Fruit fly (Drosophila melanogaster) whole organism, embryonic: ENCODE results near the gene sra.

Experiments used
- Antp ChIP-seq: fragments of 200-800 bp; sonication (Bioruptor generic); optimal IDR thresholded peaks from 3 replicates; lab custom pipeline; 2016; ENCODE audit warnings: missing biosample characterization, missing genetic modification characterization
- Asciz ChIP-seq: fragments of 200-800 bp; sonication (Bioruptor generic); optimal IDR thresholded peaks from 2 replicates; lab custom pipeline; 2017; ENCODE audit warnings: missing biosample characterization, mild to moderate bottlenecking, missing genetic modification characterization, missing genetic modification reagents
- CG1024 ChIP-seq: fragments of 200-800 bp; sonication (Bioruptor generic); IDR thresholded peaks from 2 replicates; pipeline ENCODE4 v1.3.6; 2022; ENCODE audit warnings: missing biosample characterization, missing genetic modification characterization
- CG10366 ChIP-seq: fragments of 200-800 bp; sonication (Bioruptor generic); IDR thresholded peaks from 2 replicates; pipeline ENCODE4 v1.3.6; 2022; ENCODE audit warnings: missing biosample characterization, missing genetic modification characterization
- CG10654 ChIP-seq: fragments of 200-800 bp; sonication (Bioruptor generic); optimal IDR thresholded peaks from 2 replicates; lab custom pipeline; 2016; ENCODE audit warnings: missing biosample characterization, missing genetic modification characterization
- CG12071 ChIP-seq: fragments of 200-800 bp; sonication (Bioruptor generic); optimal IDR thresholded peaks from 3 replicates; lab custom pipeline; 2018; ENCODE audit warnings: missing biosample characterization, mild to moderate bottlenecking, missing genetic modification characterization
- CG12155 ChIP-seq: fragments of 200-800 bp; sonication (Bioruptor generic); optimal IDR thresholded peaks from 3 replicates; lab custom pipeline; 2016; ENCODE audit warnings: missing biosample characterization, missing genetic modification characterization
- CG14710 ChIP-seq: fragments of 200-800 bp; sonication (Bioruptor generic); optimal IDR thresholded peaks from 3 replicates; lab custom pipeline; 2019; ENCODE audit warnings: missing biosample characterization, mild to moderate bottlenecking, missing genetic modification characterization, moderate library complexity
- CG14860 ChIP-seq: fragments of 200-800 bp; sonication (Bioruptor generic); IDR thresholded peaks from 3 replicates; pipeline ENCODE4 v1.3.6; 2022; ENCODE audit warnings: missing biosample characterization, missing genetic modification characterization; ENCODE audit not compliant: partially characterized antibody
- CG15011 ChIP-seq: fragments of 200-800 bp; sonication (Bioruptor generic); optimal IDR thresholded peaks from 3 replicates; lab custom pipeline; 2018; ENCODE audit warnings: missing biosample characterization, mild to moderate bottlenecking, missing genetic modification characterization
- CG31388 ChIP-seq: fragments of 200-800 bp; sonication (Bioruptor generic); optimal IDR thresholded peaks from 2 replicates; lab custom pipeline; 2016; ENCODE audit warnings: missing biosample characterization, missing genetic modification characterization
- CG8478 ChIP-seq: fragments of >200 bp; optimal IDR thresholded peaks from 2 replicates; lab custom pipeline; 2018
- CG9215 ChIP-seq: fragments of 200-800 bp; sonication (Bioruptor generic); IDR thresholded peaks from 2 replicates; pipeline ENCODE4 v1.3.6; 2022; ENCODE audit warnings: missing biosample characterization, missing genetic modification characterization
- CG9817 ChIP-seq: fragments of 200-800 bp; sonication (Bioruptor generic); optimal IDR thresholded peaks from 2 replicates; lab custom pipeline; 2018; ENCODE audit warnings: missing biosample characterization, mild to moderate bottlenecking, missing genetic modification characterization, moderate library complexity
- CG9876 ChIP-seq: fragments of 200-800 bp; sonication (Bioruptor generic); optimal IDR thresholded peaks from 2 replicates; lab custom pipeline; 2016; ENCODE audit warnings: missing biosample characterization, missing genetic modification characterization
- D ChIP-seq, 2 experiments: fragments of 200-800 bp in 1 of 2; fragments of >200 bp in 1 of 2; sonication (Bioruptor generic) in 1 of 2; optimal IDR thresholded peaks; 2 replicates in 1 of 2; 3 replicates in 1 of 2; lab custom pipeline; 2017; ENCODE audit warnings: mild to moderate bottlenecking in 1 of 2, missing biosample characterization in 1 of 2, missing genetic modification characterization in 1 of 2, missing genetic modification reagents in 1 of 2
- Dek ChIP-seq: fragments of 200-800 bp; sonication (Bioruptor generic); optimal IDR thresholded peaks from 3 replicates; lab custom pipeline; 2019; ENCODE audit warnings: missing biosample characterization, mild to moderate bottlenecking, missing genetic modification characterization, moderate library complexity
- HLH3B ChIP-seq: fragments of 200-800 bp; sonication (Bioruptor generic); IDR thresholded peaks from 2 replicates; pipeline ENCODE4 v1.3.6; 2022; ENCODE audit warnings: missing biosample characterization, missing genetic modification characterization
- HLH54F ChIP-seq: fragments of 200-800 bp; sonication (Bioruptor generic); optimal IDR thresholded peaks from 3 replicates; lab custom pipeline; 2016; ENCODE audit warnings: missing biosample characterization, missing genetic modification characterization
- HmgD ChIP-seq: fragments of 200-800 bp; sonication (Bioruptor generic); optimal IDR thresholded peaks from 3 replicates; lab custom pipeline; 2016; ENCODE audit warnings: missing biosample characterization, missing genetic modification characterization
- Hmr ChIP-seq: fragments of 200-800 bp; sonication (Bioruptor generic); optimal IDR thresholded peaks from 3 replicates; lab custom pipeline; 2017; ENCODE audit warnings: mild to moderate bottlenecking, missing biosample characterization, missing genetic modification reagents, missing genetic modification characterization
- Hr78 ChIP-seq, 2 experiments: fragments of 200-800 bp in 1 of 2; fragments of >200 bp in 1 of 2; sonication (Bioruptor generic) in 1 of 2; optimal IDR thresholded peaks; 2 replicates each; lab custom pipeline; 2017 to 2019; ENCODE audit warnings: missing biosample characterization in 2 of 2, missing genetic modification characterization in 2 of 2, mild to moderate bottlenecking in 1 of 2, moderate library complexity in 1 of 2
- Hsf ChIP-seq: fragments of 200-800 bp; sonication (Bioruptor generic); optimal IDR thresholded peaks from 3 replicates; lab custom pipeline; 2016; ENCODE audit warnings: missing biosample characterization, missing genetic modification characterization
- MBD-R2 ChIP-seq: fragments of 200-800 bp; sonication (Bioruptor generic); IDR thresholded peaks from 2 replicates; pipeline ENCODE4 v1.3.6; 2022; ENCODE audit warnings: missing biosample characterization, missing genetic modification characterization
- Meics ChIP-seq: fragments of 200-800 bp; sonication (Bioruptor generic); optimal IDR thresholded peaks from 2 replicates; lab custom pipeline; 2017; ENCODE audit warnings: missing biosample characterization, mild to moderate bottlenecking, missing genetic modification characterization
- Nf-YA ChIP-seq: fragments of 200-800 bp; sonication (Bioruptor generic); IDR thresholded peaks from 2 replicates; pipeline ENCODE4 v1.3.6; 2022; ENCODE audit warnings: missing biosample characterization, missing genetic modification characterization
- Nf-YB ChIP-seq: fragments of 200-800 bp; sonication (Bioruptor generic); optimal IDR thresholded peaks from 3 replicates; lab custom pipeline; 2019; ENCODE audit warnings: missing biosample characterization, mild to moderate bottlenecking, missing genetic modification characterization, moderate library complexity
- Ptx1 ChIP-seq: fragments of 200-800 bp; sonication (Bioruptor generic); IDR thresholded peaks from 2 replicates; pipeline ENCODE4 v1.3.6; 2022; ENCODE audit warnings: missing biosample characterization, missing genetic modification characterization
- Xrp1 ChIP-seq: fragments of 200-800 bp; sonication (Bioruptor generic); IDR thresholded peaks from 2 replicates; pipeline ENCODE4 v1.3.6; 2022; ENCODE audit warnings: missing biosample characterization, missing genetic modification characterization
- ab ChIP-seq: fragments of 200-800 bp; sonication (Bioruptor generic); optimal IDR thresholded peaks from 2 replicates; lab custom pipeline; 2016; ENCODE audit warnings: missing biosample characterization, missing genetic modification characterization
- bcd ChIP-seq: fragments of 200-800 bp; sonication (Bioruptor generic); optimal IDR thresholded peaks from 2 replicates; lab custom pipeline; 2017; ENCODE audit warnings: missing biosample characterization, mild to moderate bottlenecking, missing genetic modification characterization
- chm ChIP-seq: fragments of 200-800 bp; sonication (Bioruptor generic); IDR thresholded peaks from 2 replicates; pipeline ENCODE4 v1.3.6; 2022; ENCODE audit warnings: missing biosample characterization, missing genetic modification characterization
- danr ChIP-seq: fragments of 200-800 bp; sonication (Bioruptor generic); IDR thresholded peaks from 2 replicates; pipeline ENCODE4 v1.3.6; 2022; ENCODE audit warnings: missing biosample characterization, missing genetic modification characterization
- dati ChIP-seq: fragments of 200-800 bp; sonication (Bioruptor generic); IDR thresholded peaks from 2 replicates; pipeline ENCODE4 v1.3.6; 2022; ENCODE audit warnings: missing biosample characterization, missing genetic modification characterization
- en ChIP-seq: fragments of 200-800 bp; sonication (Bioruptor generic); optimal IDR thresholded peaks from 2 replicates; lab custom pipeline; 2016; ENCODE audit warnings: missing biosample characterization, missing genetic modification characterization
- eve ChIP-seq, 2 experiments: fragments of >200 bp; optimal IDR thresholded peaks; 2 replicates each; lab custom pipeline; 2017; ENCODE audit warnings: missing biosample characterization in 2 of 2, missing genetic modification characterization in 2 of 2
- fd102C ChIP-seq: fragments of 200-800 bp; sonication (Bioruptor generic); optimal IDR thresholded peaks from 2 replicates; lab custom pipeline; 2018; ENCODE audit warnings: missing biosample characterization, mild to moderate bottlenecking, missing genetic modification characterization, moderate library complexity
- gcm ChIP-seq: fragments of 200-800 bp; sonication (Bioruptor generic); optimal IDR thresholded peaks from 2 replicates; lab custom pipeline; 2019; ENCODE audit warnings: missing biosample characterization, mild to moderate bottlenecking, missing genetic modification characterization, moderate library complexity
- insv ChIP-seq, 2 experiments: fragments of 200-800 bp; sonication (Bioruptor generic); optimal IDR thresholded peaks; 3 replicates each; lab custom pipeline; 2016 to 2018; ENCODE audit warnings: missing biosample characterization in 2 of 2, missing genetic modification characterization in 2 of 2
- inv ChIP-seq: fragments of 200-800 bp; sonication (Bioruptor generic); IDR thresholded peaks from 2 replicates; pipeline ENCODE4 v1.3.6; 2022; ENCODE audit warnings: missing biosample characterization, missing genetic modification characterization; ENCODE audit not compliant: partially characterized antibody
- jing ChIP-seq: fragments of 200-800 bp; sonication (Bioruptor generic); optimal IDR thresholded peaks from 2 replicates; lab custom pipeline; 2018; ENCODE audit warnings: missing biosample characterization, mild to moderate bottlenecking, missing genetic modification characterization
- klu ChIP-seq: fragments of 200-800 bp; sonication (Bioruptor generic); IDR thresholded peaks from 2 replicates; pipeline ENCODE4 v1.3.6; 2022; ENCODE audit warnings: missing biosample characterization, missing genetic modification characterization
- maf-S ChIP-seq: fragments of 200-800 bp; sonication (Bioruptor generic); optimal IDR thresholded peaks from 2 replicates; lab custom pipeline; 2016; ENCODE audit warnings: missing biosample characterization, missing genetic modification characterization
- nom ChIP-seq: fragments of 200-800 bp; sonication (Bioruptor generic); optimal IDR thresholded peaks from 2 replicates; lab custom pipeline; 2017; ENCODE audit warnings: missing biosample characterization, missing genetic modification characterization, mild to moderate bottlenecking, moderate library complexity, missing genetic modification reagents
- pum ChIP-seq: fragments of 200-800 bp; sonication (Bioruptor generic); optimal IDR thresholded peaks from 2 replicates; lab custom pipeline; 2016; ENCODE audit warnings: missing biosample characterization, missing genetic modification characterization
- tap ChIP-seq: fragments of 200-800 bp; optimal IDR thresholded peaks from 3 replicates; lab custom pipeline; 2019; ENCODE audit warnings: missing biosample characterization, mild to moderate bottlenecking, missing genetic modification characterization, moderate library complexity
- tin ChIP-seq: fragments of 200-800 bp; sonication (Bioruptor generic); optimal IDR thresholded peaks from 3 replicates; lab custom pipeline; 2016; ENCODE audit warnings: missing biosample characterization, missing genetic modification characterization
- tup ChIP-seq: fragments of 200-800 bp; sonication (Bioruptor generic); optimal IDR thresholded peaks from 2 replicates; lab custom pipeline; 2016; ENCODE audit warnings: missing biosample characterization, mild to moderate bottlenecking, missing genetic modification characterization, moderate library complexity
- vfl ChIP-seq: fragments of 200-800 bp; sonication (Bioruptor generic); optimal IDR thresholded peaks from 2 replicates; lab custom pipeline; 2016; ENCODE audit warnings: missing biosample characterization, missing genetic modification characterization
- zf30C ChIP-seq: fragments of 200-800 bp; sonication (Bioruptor generic); optimal IDR thresholded peaks from 3 replicates; lab custom pipeline; 2018; ENCODE audit warnings: missing biosample characterization, mild to moderate bottlenecking, missing genetic modification characterization

sra gene

dm6 chr3R:16241102-16241779 is 54.4 kb downstream of the sra start (continued):
- no peak for TF ChIP-seq vfl (GFP tag; lab: Kevin White, UChicago)
- TF ChIP-seq CG12071 (GFP tag; lab: Kevin White, UChicago): peak; percentile 51
- no peak for TF ChIP-seq danr (GFP tag; lab: Robert Waterston, UW)
- peak; percentile 73 for TF ChIP-seq CG8478 (lab: Kevin White, UChicago)
- TF ChIP-seq CG1024 (GFP tag; lab: Robert Waterston, UW): no peak
- TF ChIP-seq HLH3B (GFP tag; lab: Robert Waterston, UW): no peak
- TF ChIP-seq CG9817 (tag; lab: Kevin White, UChicago): peak; percentile 66
- peak; percentile 38 for TF ChIP-seq CG9876
- no peak for TF ChIP-seq en
- peak; percentile 54 for TF ChIP-seq zf30C (GFP tag; lab: Kevin White, UChicago)
- no peak for TF ChIP-seq tap (tag; lab: Kevin White, UChicago)
- peak in 1 of 2 experiments; percentile 40 for TF ChIP-seq insv (GFP tag; optimal IDR thresholded peaks at IDR 0.05; lab: Kevin White, UChicago)
- no peak for TF ChIP-seq CG14710 (tag; lab: Kevin White, UChicago)
- peak; percentile 16 for TF ChIP-seq Antp (GFP tag; lab: Kevin White, UChicago)
- no peak for TF ChIP-seq tup (GFP tag; lab: Kevin White, UChicago)
- peak; percentile 61 for TF ChIP-seq nom (GFP tag; lab: Kevin White, UChicago)
- peak; percentile 4 for TF ChIP-seq tin (GFP tag; lab: Kevin White, UChicago)
- peak; percentile 38 for TF ChIP-seq Hsf (GFP tag; lab: Kevin White, UChicago)
- peak; percentile 51 for TF ChIP-seq ab (GFP tag; lab: Kevin White, UChicago)
- peak; percentile 11 for TF ChIP-seq CG10654 (GFP tag; lab: Kevin White, UChicago)
- no peak for TF ChIP-seq dati (GFP tag; lab: Robert Waterston, UW)
- TF ChIP-seq jing: no peak
- peak; percentile 32 for TF ChIP-seq pum (GFP tag; lab: Kevin White, UChicago)
- TF ChIP-seq Hr78 (GFP tag; optimal IDR thresholded peaks at IDR 0.05; lab: Kevin White, UChicago): peak in 1 of 2 experiments; percentile 64
- peak; percentile 43 for TF ChIP-seq maf-S
- TF ChIP-seq CG10366 (GFP tag; lab: Robert Waterston, UW): no peak
- no peak for TF ChIP-seq fd102C (GFP tag; lab: Kevin White, UChicago)
- TF ChIP-seq CG31388 (GFP tag; lab: Kevin White, UChicago): no peak
- TF ChIP-seq eve (GFP tag; optimal IDR thresholded peaks at IDR 0.05; lab: Kevin White, UChicago): no peak
- no peak for TF ChIP-seq MBD-R2 (GFP tag; lab: Robert Waterston, UW)
- TF ChIP-seq inv (GFP tag; lab: Robert Waterston, UW): no peak
- peak; percentile 33 for TF ChIP-seq D (optimal IDR thresholded peaks at IDR 0.05; lab: Kevin White, UChicago)
- peak; percentile 0 for TF ChIP-seq D (GFP tag; optimal IDR thresholded peaks at IDR 0.05; lab: Kevin White, UChicago)
- peak; percentile 13 for TF ChIP-seq bcd
- no peak for TF ChIP-seq Asciz (GFP tag; lab: Kevin White, UChicago)
- no peak for TF ChIP-seq Ptx1
- no peak for TF ChIP-seq CG15011
- peak; percentile 32 for TF ChIP-seq gcm (GFP tag; lab: Kevin White, UChicago)
- peak; percentile 52 for TF ChIP-seq CG12155 (GFP tag; lab: Kevin White, UChicago)
- no peak for TF ChIP-seq Meics (GFP tag; lab: Kevin White, UChicago)
- TF ChIP-seq klu (GFP tag; lab: Robert Waterston, UW): no peak
- no peak for TF ChIP-seq Nf-YA (GFP tag; lab: Robert Waterston, UW)
- no peak for TF ChIP-seq Xrp1
- peak; percentile 17 for TF ChIP-seq HmgD (GFP tag; lab: Kevin White, UChicago)
- peak; percentile 77 for TF ChIP-seq Hmr
- TF ChIP-seq chm (GFP tag; lab: Robert Waterston, UW): no peak
- TF ChIP-seq Dek (tag; lab: Kevin White, UChicago): peak; percentile 4
- no peak for TF ChIP-seq Nf-YB (GFP tag; lab: Kevin White, UChicago)
- no peak for TF ChIP-seq CG14860
- TF ChIP-seq CG9215: no peak
- no peak for TF ChIP-seq HLH54F (GFP tag; lab: Kevin White, UChicago)
